Fruit fly (Drosophila melanogaster) Kc167 (cell line): ENCODE data around the gene CG46435.

ENCODE experiments used
- Myc ChIP-seq: fragments of >200 bp; optimal IDR thresholded peaks from 2 replicates; lab custom pipeline; 2017; ENCODE audit warnings: missing external identifiers
- Sin3A ChIP-seq: fragments of >200 bp; optimal IDR thresholded peaks from 2 replicates; lab custom pipeline; 2018; ENCODE audit warnings: missing external identifiers
- h ChIP-seq: fragments of >200 bp; optimal IDR thresholded peaks from 3 replicates; lab custom pipeline; 2018; ENCODE audit warnings: missing external identifiers
- insv ChIP-seq: fragments of >200 bp; optimal IDR thresholded peaks from 3 replicates; lab custom pipeline; 2018; ENCODE audit warnings: missing external identifiers
- psq ChIP-seq: fragments of >200 bp; optimal IDR thresholded peaks from 2 replicates; lab custom pipeline; 2017; ENCODE audit warnings: missing external identifiers
- ttk ChIP-seq: sonication (Bioruptor generic); optimal IDR thresholded peaks from 2 replicates; lab custom pipeline; 2017; ENCODE audit warnings: missing external identifiers

The CG46435 gene

dm6 chr3L:19519349-19519748 lies 25.6 kb upstream of the CG46435 start, which contains the start of gene Cpr76Bb:
Gene Cpr76Bb, plus strand, starts transcription at chr3L:19519649.
- TF ChIP-seq Myc (no peak), h (lab: Kevin White, UChicago) (no peak), ttk (lab: Kevin White, UChicago) (no peak), insv (lab: Kevin White, UChicago) (no peak), psq (lab: Kevin White, UChicago) (no peak), Sin3A (lab: Kevin White, UChicago) (no peak)

- TF ChIP-seq ttk (lab: Kevin White, UChicago) = no peak
- no peak for TF ChIP-seq insv (lab: Kevin White, UChicago)
These were observed 24.3 kb upstream of the CG46435 start, which contains the start of gene Cpr76Bc for dm6 chr3L:19520645-19521044. Gene Cpr76Bc, plus strand, starts transcription at chr3L:19520945.

dm6 chr3L:19521093-19521492 lies 23.8 kb upstream of the CG46435 start:
- TF ChIP-seq Myc (no peak), psq (lab: Kevin White, UChicago) (no peak), insv (lab: Kevin White, UChicago) (no peak), h (lab: Kevin White, UChicago) (no peak), Sin3A (lab: Kevin White, UChicago) (no peak), ttk (lab: Kevin White, UChicago) (no peak)

dm6 chr3L:19524690-19525089 lies 20.2 kb upstream of the CG46435 start:
- no peak for TF ChIP-seq Sin3A (lab: Kevin White, UChicago)
- no peak for TF ChIP-seq h (lab: Kevin White, UChicago)
- no peak for TF ChIP-seq ttk (lab: Kevin White, UChicago)

dm6 chr3L:19525736-19526135 lies 19.2 kb upstream of the CG46435 start:
- TF ChIP-seq Sin3A (lab: Kevin White, UChicago) (no peak), psq (lab: Kevin White, UChicago) (no peak), ttk (lab: Kevin White, UChicago) (no peak), insv (lab: Kevin White, UChicago) (no peak), Myc (no peak), h (lab: Kevin White, UChicago) (no peak)

- TF ChIP-seq psq (lab: Kevin White, UChicago) = no peak
- TF ChIP-seq insv (lab: Kevin White, UChicago) = no peak
- TF ChIP-seq Myc = no peak
- TF ChIP-seq Sin3A (lab: Kevin White, UChicago) = no peak
- TF ChIP-seq h (lab: Kevin White, UChicago) = no peak
- TF ChIP-seq ttk (lab: Kevin White, UChicago) = no peak
These were observed 16.4 kb upstream of the CG46435 start for dm6 chr3L:19528547-19528946.

- TF ChIP-seq ttk (lab: Kevin White, UChicago) (no peak), h (lab: Kevin White, UChicago) (no peak), Sin3A (lab: Kevin White, UChicago) (no peak), Myc (no peak), insv (lab: Kevin White, UChicago) (no peak), psq (lab: Kevin White, UChicago) (no peak)
These were observed 12.5 kb upstream of the CG46435 start, which contains the start of gene Cpr76Bd for dm6 chr3L:19532443-19532842. Gene Cpr76Bd, plus strand, starts transcription at chr3L:19532743.

- TF ChIP-seq Sin3A (lab: Kevin White, UChicago) (no peak), insv (lab: Kevin White, UChicago) (no peak), psq (lab: Kevin White, UChicago) (no peak), h (lab: Kevin White, UChicago) (no peak), Myc (no peak)
These were observed 805 bp upstream of the CG46435 start, which contains the start of the genes CG46434 and Dred for dm6 chr3L:19544105-19544504. Gene CG46434, minus strand, starts transcription at chr3L:19544205. Gene Dred, minus strand, starts transcription at chr3L:19544205.

- no peak for TF ChIP-seq ttk (lab: Kevin White, UChicago)
- no peak for TF ChIP-seq insv (lab: Kevin White, UChicago)
- no peak for TF ChIP-seq Sin3A (lab: Kevin White, UChicago)
- TF ChIP-seq h (lab: Kevin White, UChicago) = no peak
- no peak for TF ChIP-seq psq (lab: Kevin White, UChicago)
- no peak for TF ChIP-seq Myc
These were observed 7.3 kb downstream of the CG46435 start, which contains the start of the genes Ltn1 and CG9300 for dm6 chr3L:19552136-19552773. Gene Ltn1, minus strand, starts transcription at chr3L:19552290. Gene CG9300, plus strand, starts transcription at chr3L:19552420.

dm6 chr3L:19555906-19556457 lies 11.1 kb downstream of the CG46435 start:
- no peak for TF ChIP-seq ttk (lab: Kevin White, UChicago)
- TF ChIP-seq psq (lab: Kevin White, UChicago) = no peak
- TF ChIP-seq Myc = no peak
- TF ChIP-seq insv (lab: Kevin White, UChicago) = no peak
- no peak for TF ChIP-seq Sin3A (lab: Kevin White, UChicago)
- no peak for TF ChIP-seq h (lab: Kevin White, UChicago)

- TF ChIP-seq ttk (lab: Kevin White, UChicago) (no peak), Myc (no peak), insv (lab: Kevin White, UChicago) (no peak), Sin3A (lab: Kevin White, UChicago) (no peak), h (lab: Kevin White, UChicago) (no peak), psq (lab: Kevin White, UChicago) (no peak)
These were observed 11.8 kb downstream of the CG46435 start for dm6 chr3L:19556738-19557137.
